Worm (Caenorhabditis elegans) whole organism, young adult: Measurements from ENCODE around the gene M163.5.

Source experiments
- B0019.2 ChIP-seq: fragments of 200-800 bp; sonication (Bioruptor generic); conservative IDR thresholded peaks from 2 replicates; pipeline ENCODE4 v1.3.6; 2022; ENCODE audit warnings: missing genetic modification reagents, missing genetic modification characterization, missing compliant biosample characterization
- B0261.1 ChIP-seq: sonication (generic microtip); optimal IDR thresholded peaks from 2 replicates; lab custom pipeline; 2016; ENCODE audit warnings: mild to moderate bottlenecking, missing genetic modification characterization, moderate library complexity, missing compliant biosample characterization
- C06A6.2 ChIP-seq: fragments of 200-800 bp; sonication (Bioruptor generic); conservative IDR thresholded peaks from 2 replicates; pipeline ENCODE4 v1.3.6; 2022; ENCODE audit warnings: missing genetic modification characterization, missing compliant biosample characterization
- F10E7.11 ChIP-seq: sonication (generic microtip); optimal IDR thresholded peaks from 2 replicates; lab custom pipeline; 2017; ENCODE audit warnings: mild to moderate bottlenecking, missing genetic modification characterization, moderate library complexity, missing compliant biosample characterization
- F37B4.10 ChIP-seq: fragments of 200-800 bp; sonication (Bioruptor generic); IDR thresholded peaks from 2 replicates; pipeline ENCODE4 v1.3.6; 2022; ENCODE audit warnings: missing genetic modification characterization, missing compliant biosample characterization
- F49E8.2 ChIP-seq: sonication (generic microtip); optimal IDR thresholded peaks from 3 replicates; lab custom pipeline; 2017; ENCODE audit warnings: missing genetic modification characterization, mild to moderate bottlenecking, missing compliant biosample characterization, antibody characterized with exemption, moderate library complexity; ENCODE audit not compliant: insufficient read depth
- F57A8.1 ChIP-seq: fragments of 200-800 bp; sonication (Bioruptor generic); optimal IDR thresholded peaks from 2 replicates; lab custom pipeline; 2018; ENCODE audit warnings: mild to moderate bottlenecking, missing genetic modification characterization, moderate library complexity, missing compliant biosample characterization
- T07F8.4 ChIP-seq: sonication (generic microtip); optimal IDR thresholded peaks from 2 replicates; lab custom pipeline; 2016; ENCODE audit warnings: mild to moderate bottlenecking, missing genetic modification characterization, moderate library complexity, missing compliant biosample characterization
- Y67H2A.10 ChIP-seq: fragments of 200-800 bp; sonication (Bioruptor generic); conservative IDR thresholded peaks from 2 replicates; pipeline ENCODE4 v1.3.6; 2022; ENCODE audit warnings: missing genetic modification reagents, missing genetic modification characterization, missing compliant biosample characterization
- Y79H2A.3 ChIP-seq: fragments of 200-800 bp; sonication (Bioruptor generic); conservative IDR thresholded peaks from 2 replicates; pipeline ENCODE4 v1.3.6; 2022; ENCODE audit warnings: missing genetic modification reagents, missing genetic modification characterization, missing compliant biosample characterization
- aptf-2 ChIP-seq: fragments of 200-800 bp; sonication (Bioruptor generic); conservative IDR thresholded peaks from 2 replicates; pipeline ENCODE4 v1.3.6; 2022; ENCODE audit warnings: missing genetic modification reagents, missing genetic modification characterization, missing compliant biosample characterization
- athp-1 ChIP-seq: sonication (generic microtip); optimal IDR thresholded peaks from 2 replicates; lab custom pipeline; 2017; ENCODE audit warnings: mild to moderate bottlenecking, missing genetic modification characterization, missing compliant biosample characterization
- ceh-27 ChIP-seq: fragments of 200-800 bp; sonication (Bioruptor generic); optimal IDR thresholded peaks from 2 replicates; lab custom pipeline; 2018; ENCODE audit warnings: mild to moderate bottlenecking, missing genetic modification characterization, moderate library complexity, missing compliant biosample characterization
- ceh-91 ChIP-seq: fragments of 200-800 bp; sonication (Bioruptor generic); IDR thresholded peaks from 2 replicates; pipeline ENCODE4 v1.3.6; 2022; ENCODE audit warnings: missing genetic modification reagents, missing genetic modification characterization, missing compliant biosample characterization
- die-1 ChIP-seq: sonication (generic microtip); optimal IDR thresholded peaks from 2 replicates; lab custom pipeline; 2016; ENCODE audit warnings: missing genotype, mild to moderate bottlenecking, missing genetic modification characterization, missing compliant biosample characterization
- egl-18 ChIP-seq: fragments of 200-800 bp; sonication (Bioruptor generic); IDR thresholded peaks from 2 replicates; pipeline ENCODE4 v1.3.6; 2022; ENCODE audit warnings: missing genetic modification reagents, missing genetic modification characterization, missing compliant biosample characterization
- egrh-3 ChIP-seq: fragments of 200-800 bp; sonication (Bioruptor generic); IDR thresholded peaks from 2 replicates; pipeline ENCODE4 v1.3.6; 2022; ENCODE audit warnings: missing genetic modification reagents, missing genetic modification characterization, missing compliant biosample characterization
- ekl-4 ChIP-seq: fragments of 200-800 bp; sonication (Bioruptor generic); IDR thresholded peaks from 2 replicates; pipeline ENCODE4 v1.3.6; 2022; ENCODE audit warnings: missing genetic modification reagents, missing genetic modification characterization, missing compliant biosample characterization
- ets-4 ChIP-seq: fragments of 200-800 bp; sonication (Bioruptor generic); optimal IDR thresholded peaks from 2 replicates; lab custom pipeline; 2018; ENCODE audit warnings: mild to moderate bottlenecking, missing genetic modification characterization, missing compliant biosample characterization
- him-1 ChIP-seq: sonication (generic microtip); optimal IDR thresholded peaks from 2 replicates; lab custom pipeline; 2016; ENCODE audit warnings: missing genotype, missing genetic modification reagents, missing genetic modification characterization, missing compliant biosample characterization
- hlh-26 ChIP-seq: fragments of 200-800 bp; sonication (Bioruptor generic); conservative IDR thresholded peaks from 2 replicates; pipeline ENCODE4 v1.3.6; 2022; ENCODE audit warnings: missing genetic modification reagents, missing genetic modification characterization, missing compliant biosample characterization
- hrde-1 ChIP-seq: sonication (generic microtip); optimal IDR thresholded peaks from 2 replicates; lab custom pipeline; 2016; ENCODE audit warnings: missing genetic modification characterization, mild to moderate bottlenecking, missing compliant biosample characterization, moderate library complexity, missing genotype, missing genetic modification reagents, borderline replicate concordance
- let-607 ChIP-seq, 2 experiments: fragments of 200-800 bp in 1 of 2; sonication (Bioruptor generic) in 1 of 2; sonication (generic microtip) in 1 of 2; optimal IDR thresholded peaks; 2 replicates each; lab custom pipeline; 2016 to 2018; ENCODE audit warnings: mild to moderate bottlenecking in 2 of 2, missing compliant biosample characterization in 2 of 2, missing genetic modification characterization in 2 of 2, moderate library complexity in 2 of 2, missing genotype in 1 of 2
- lin-40 ChIP-seq: sonication (generic microtip); optimal IDR thresholded peaks from 2 replicates; lab custom pipeline; 2016; ENCODE audit warnings: missing genetic modification characterization, mild to moderate bottlenecking, missing compliant biosample characterization, missing genotype, missing genetic modification reagents
- lir-1 ChIP-seq: fragments of 200-800 bp; sonication (Bioruptor generic); conservative IDR thresholded peaks from 2 replicates; pipeline ENCODE4 v1.3.6; 2022; ENCODE audit warnings: missing genetic modification reagents, missing genetic modification characterization, missing compliant biosample characterization
- madf-8 ChIP-seq: fragments of 200-800 bp; sonication (Bioruptor generic); conservative IDR thresholded peaks from 2 replicates; pipeline ENCODE4 v1.3.6; 2022; ENCODE audit warnings: missing genetic modification reagents, missing genetic modification characterization, missing compliant biosample characterization
- nfya-1 ChIP-seq: sonication (generic microtip); optimal IDR thresholded peaks from 2 replicates; lab custom pipeline; 2017; ENCODE audit warnings: antibody characterized with exemption, missing compliant biosample characterization, missing genetic modification characterization, borderline replicate concordance; ENCODE audit not compliant: insufficient read depth
- nhr-27 ChIP-seq: fragments of 200-800 bp; sonication (Bioruptor generic); optimal IDR thresholded peaks from 2 replicates; lab custom pipeline; 2018; ENCODE audit warnings: mild to moderate bottlenecking, missing genetic modification characterization, moderate library complexity, missing compliant biosample characterization
- repo-1 ChIP-seq: sonication (generic microtip); optimal IDR thresholded peaks from 2 replicates; lab custom pipeline; 2017; ENCODE audit warnings: mild to moderate bottlenecking, missing genetic modification characterization, missing compliant biosample characterization
- sea-2 ChIP-seq: fragments of 200-800 bp; sonication (Bioruptor generic); IDR thresholded peaks from 2 replicates; pipeline ENCODE4 v1.3.6; 2022; ENCODE audit warnings: missing genetic modification characterization, missing compliant biosample characterization
- snpc-1.1 ChIP-seq: sonication (generic microtip); optimal IDR thresholded peaks from 2 replicates; lab custom pipeline; 2017; ENCODE audit warnings: missing genetic modification characterization, mild to moderate bottlenecking, missing compliant biosample characterization, antibody characterized with exemption, moderate library complexity, missing genotype, missing genetic modification reagents; ENCODE audit not compliant: insufficient read depth
- snpc-4 ChIP-seq, 5 experiments: fragments of 150-350 bp in 1 of 5; sonication (generic microtip) in 4 of 5; optimal IDR thresholded peaks; 2 replicates each; lab custom pipeline; 2014 to 2018; ENCODE audit warnings: missing genetic modification characterization in 5 of 5, missing biosample characterization in 3 of 5, antibody characterized with exemption in 2 of 5, mild to moderate bottlenecking in 2 of 5, missing compliant biosample characterization in 2 of 5, missing genotype in 2 of 5, moderate library complexity in 2 of 5, missing genetic modification reagents in 1 of 5
- somi-1 ChIP-seq: fragments of 200-800 bp; sonication (Bioruptor generic); optimal IDR thresholded peaks from 2 replicates; lab custom pipeline; 2018; ENCODE audit warnings: mild to moderate bottlenecking, missing genetic modification characterization, missing compliant biosample characterization
- tbp1 ChIP-seq: fragments of 200-800 bp; sonication (Bioruptor generic); optimal IDR thresholded peaks from 2 replicates; lab custom pipeline; 2018; ENCODE audit warnings: mild to moderate bottlenecking, missing genetic modification characterization, missing compliant biosample characterization
- unc-130 ChIP-seq: sonication (generic microtip); optimal IDR thresholded peaks from 2 replicates; lab custom pipeline; 2016; ENCODE audit warnings: missing genetic modification reagents, missing genetic modification characterization, missing compliant biosample characterization
- zfh-2 ChIP-seq: fragments of 200-800 bp; sonication (Bioruptor generic); conservative IDR thresholded peaks from 2 replicates; pipeline ENCODE4 v1.3.6; 2022; ENCODE audit warnings: missing genetic modification reagents, missing genetic modification characterization, missing compliant biosample characterization
- ztf-22 ChIP-seq: fragments of 200-800 bp; sonication (Bioruptor generic); optimal IDR thresholded peaks from 2 replicates; lab custom pipeline; 2018; ENCODE audit warnings: mild to moderate bottlenecking, missing genetic modification characterization, moderate library complexity, missing compliant biosample characterization

The M163.5 gene

ce11 chrX:14447910-14448309 is 25.9 kb upstream of the M163.5 start, which contains the start of gene jmjd-3.2:
TSS of gene jmjd-3.2 (plus strand) at chrX:14448210.
- TF ChIP-seq snpc-1.1 (no peak), F49E8.2 (tag; lab: Kevin White, UChicago) (no peak), Y79H2A.3 (no peak), Y67H2A.10 (no peak), ekl-4 (GFP tag; lab: Robert Waterston, UW) (no peak), lin-40 (no peak)

- TF ChIP-seq C06A6.2: no peak
- no peak for TF ChIP-seq somi-1
- no peak for TF ChIP-seq him-1
- no peak for TF ChIP-seq ets-4 (GFP tag; lab: Kevin White, UChicago)
- no peak for TF ChIP-seq nfya-1 (tag; lab: Kevin White, UChicago)
- TF ChIP-seq let-607 (tag; optimal IDR thresholded peaks at IDR 0.05; lab: Kevin White, UChicago): no peak
- no peak for TF ChIP-seq die-1 (tag; lab: Kevin White, UChicago)
- TF ChIP-seq lir-1 (GFP tag; lab: Robert Waterston, UW): no peak
- no peak for TF ChIP-seq B0261.1 (tag; lab: Kevin White, UChicago)
- TF ChIP-seq tbp1: no peak
- TF ChIP-seq sea-2 (GFP tag; lab: Robert Waterston, UW): no peak
- TF ChIP-seq egl-18 (GFP tag; lab: Robert Waterston, UW): no peak
- TF ChIP-seq egrh-3 (GFP tag; lab: Robert Waterston, UW): no peak
- TF ChIP-seq B0019.2 (GFP tag; lab: Robert Waterston, UW): no peak
- TF ChIP-seq T07F8.4: no peak
Measured at ce11 chrX:14453735-14454134, 20.1 kb upstream of the M163.5 start, which contains the start of gene F23D12.7. TSS of gene F23D12.7 (minus strand) at chrX:14453835.

- TF ChIP-seq ceh-91 (GFP tag; lab: Robert Waterston, UW) (no peak), nhr-27 (tag; lab: Kevin White, UChicago) (no peak), F57A8.1 (GFP tag; lab: Kevin White, UChicago) (no peak), athp-1 (tag; lab: Kevin White, UChicago) (no peak), hrde-1 (tag; lab: Kevin White, UChicago) (no peak)
- TF ChIP-seq, all 124 proteins: peak for 0
Measured at ce11 chrX:14455419-14455818, 18.4 kb upstream of the M163.5 start, which contains the start of gene Y66C5A.1. TSS of gene Y66C5A.1 (minus strand) at chrX:14455519.

DNA sequence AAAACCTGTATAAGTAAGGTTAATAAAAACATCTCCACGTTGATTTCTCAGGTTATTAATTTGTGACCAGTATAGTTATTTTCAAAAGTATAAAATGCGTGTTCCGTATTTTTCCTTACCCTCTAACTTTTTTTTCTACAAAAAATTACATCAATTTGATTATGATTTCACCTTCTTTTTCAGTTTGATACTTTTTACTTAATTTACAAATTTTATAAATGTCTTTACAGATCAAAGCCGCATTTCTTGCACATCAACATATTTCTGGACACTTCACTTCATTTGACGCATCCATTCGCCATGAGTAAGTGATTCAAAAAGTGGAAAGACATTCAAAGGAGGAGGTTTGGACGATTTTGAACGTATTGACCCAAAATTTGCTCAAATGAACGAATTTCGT is 13.4 kb upstream of the M163.5 start, which contains the start of gene Y66C5A.2:
Gene Y66C5A.2 (plus strand): TSS at position 301 of the 400 bp plus-strand sequence.
- TF ChIP-seq ceh-27 (GFP tag; lab: Kevin White, UChicago): no peak

- TF ChIP-seq hlh-26 (GFP tag; lab: Robert Waterston, UW) (no peak), F37B4.10 (GFP tag; lab: Robert Waterston, UW) (no peak), unc-130 (GFP tag; lab: Kevin White, UChicago) (no peak), ztf-22 (no peak), F10E7.11 (tag; lab: Kevin White, UChicago) (no peak), madf-8 (GFP tag; lab: Robert Waterston, UW) (no peak), tbp1 (no peak), repo-1 (no peak), zfh-2 (GFP tag; lab: Robert Waterston, UW) (no peak), snpc-4 (GFP tag; optimal IDR thresholded peaks at IDR 0.05; lab: Kevin White, UChicago) (no peak), snpc-4 (tag; optimal IDR thresholded peaks at IDR 0.05; lab: Kevin White, UChicago) (no peak), aptf-2 (GFP tag; lab: Robert Waterston, UW) (no peak), snpc-1.1 (no peak)
Measured at ce11 chrX:14464513-14464912, 9.3 kb upstream of the M163.5 start, which contains the start of gene M163.7. TSS of gene M163.7 (plus strand) at chrX:14464813.
